Worm (Caenorhabditis elegans) whole organism, midembryonic: ENCODE results near the gene srb-19.

Experiments used
- ref-1 ChIP-seq: fragments of 200-800 bp; sonication (Bioruptor generic); conservative IDR thresholded peaks from 2 replicates; pipeline ENCODE4 v1.3.6; 2022; ENCODE audit warnings: missing genetic modification reagents, missing genetic modification characterization, missing compliant biosample characterization
- ztf-23 ChIP-seq: fragments of 200-800 bp; sonication (Bioruptor generic); IDR thresholded peaks from 2 replicates; pipeline ENCODE4 v1.3.6; 2022; ENCODE audit warnings: missing genetic modification reagents, missing genetic modification characterization, missing compliant biosample characterization

DNA sequence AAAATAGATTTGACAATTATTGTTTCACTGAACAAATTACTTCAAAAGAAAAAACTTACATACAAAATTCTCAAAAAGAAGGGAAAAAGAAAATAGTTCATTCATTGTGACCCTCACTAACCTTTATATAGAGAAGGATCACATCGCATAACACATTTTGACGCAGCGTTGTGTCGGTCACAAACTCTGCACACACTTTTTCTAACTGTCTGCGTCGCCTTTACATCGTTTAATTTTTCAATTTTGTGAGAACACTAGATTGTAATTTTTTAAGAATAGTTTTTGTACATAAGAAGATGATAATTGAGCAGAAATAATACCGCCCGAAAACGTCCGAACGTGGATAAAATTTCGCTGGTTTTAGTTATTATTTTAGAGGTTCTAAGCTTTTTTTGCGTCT, 39.0 kb downstream of the srb-19 start, which contains the start of gene C18B10.6:
- no peak for TF ChIP-seq ref-1 (GFP tag; lab: Robert Waterston, UW)
- TF ChIP-seq ztf-23 (GFP tag; lab: Robert Waterston, UW) = no peak
